Worm (Caenorhabditis elegans) whole organism, L1 larva: ENCODE results near the gene pqn-39.

Experiments used
- ama-1 ChIP-seq: fragments of 150-350 bp; optimal IDR thresholded peaks from 2 replicates; lab custom pipeline; 2014
- ceh-82 ChIP-seq, 3 experiments: fragments of 150-350 bp in 1 of 3; sonication (generic microtip) in 2 of 3; optimal IDR thresholded peaks; 2 replicates each; lab custom pipeline; 2014 to 2017; ENCODE audit warnings: missing biosample characterization in 3 of 3, missing genetic modification characterization in 3 of 3
- dpl-1 ChIP-seq, 3 experiments: fragments of 150-350 bp in 2 of 3; sonication (generic microtip) in 1 of 3; optimal IDR thresholded peaks; 2 replicates each; lab custom pipeline; 2014 to 2017; ENCODE audit warnings: missing biosample characterization in 3 of 3, missing genetic modification characterization in 3 of 3, missing genetic modification reagents in 3 of 3
- fkh-10 ChIP-seq: sonication (generic microtip); optimal IDR thresholded peaks from 2 replicates; lab custom pipeline; 2017; ENCODE audit warnings: missing biosample characterization, missing genetic modification reagents, missing genetic modification characterization
- lsy-2 ChIP-seq, 2 experiments: fragments of 150-350 bp; optimal IDR thresholded peaks; 2 replicates each; lab custom pipeline; 2014; ENCODE audit warnings: missing biosample characterization in 2 of 2, missing genetic modification characterization in 2 of 2
- nhr-76 ChIP-seq: sonication (generic microtip); optimal IDR thresholded peaks from 2 replicates; lab custom pipeline; 2017; ENCODE audit warnings: missing biosample characterization, missing genetic modification characterization
- pax-3 ChIP-seq: fragments of 200-800 bp; sonication (Bioruptor generic); optimal IDR thresholded peaks from 2 replicates; lab custom pipeline; 2018; ENCODE audit warnings: mild to moderate bottlenecking, missing genetic modification characterization, moderate library complexity, missing compliant biosample characterization
- snu-23 ChIP-seq: sonication (generic microtip); optimal IDR thresholded peaks from 2 replicates; lab custom pipeline; 2016; ENCODE audit warnings: missing genetic modification characterization, missing compliant biosample characterization
- zag-1 ChIP-seq: fragments of 150-350 bp; optimal IDR thresholded peaks from 2 replicates; lab custom pipeline; 2014; ENCODE audit warnings: missing biosample characterization, missing genetic modification characterization
- ztf-11 ChIP-seq, 2 experiments: sonication (generic microtip); optimal IDR thresholded peaks; 2 replicates each; lab custom pipeline; 2016 to 2017; ENCODE audit warnings: missing genetic modification characterization in 2 of 2, missing biosample characterization in 1 of 2, missing compliant biosample characterization in 1 of 2

ce11 chrX:14016698-14017097 is 48.2 kb upstream of the pqn-39 start:
- TF ChIP-seq snu-23 (GFP tag; lab: Kevin White, UChicago): peak; percentile 71
- TF ChIP-seq ceh-82 (tag; optimal IDR thresholded peaks at IDR 0.05; lab: Kevin White, UChicago): peak in 1 of 3 experiments; percentile 75
- TF ChIP-seq lsy-2 (tag; optimal IDR thresholded peaks at IDR 0.05; lab: Kevin White, UChicago): peak; percentile 38 to 69
- TF ChIP-seq ama-1: no peak
- no peak for TF ChIP-seq pax-3 (tag; lab: Kevin White, UChicago)
- peak; percentile 48 for TF ChIP-seq zag-1 (tag; lab: Kevin White, UChicago)
- no peak for TF ChIP-seq nhr-76 (tag; lab: Kevin White, UChicago)
- peak; percentile 79 for TF ChIP-seq fkh-10
- no peak for TF ChIP-seq dpl-1 (GFP tag; optimal IDR thresholded peaks at IDR 0.05; lab: Kevin White, UChicago)
- no peak for TF ChIP-seq ztf-11 (tag; optimal IDR thresholded peaks at IDR 0.05; lab: Kevin White, UChicago)
